Worm (Caenorhabditis elegans) whole organism, L1 larva: ENCODE results near the gene F52C12.2.

Experiments
- ama-1 ChIP-seq: fragments of 150-350 bp; optimal IDR thresholded peaks from 2 replicates; lab custom pipeline; 2014
- ceh-82 ChIP-seq, 3 experiments: fragments of 150-350 bp in 1 of 3; sonication (generic microtip) in 2 of 3; optimal IDR thresholded peaks; 2 replicates each; lab custom pipeline; 2014 to 2017; ENCODE audit warnings: missing biosample characterization in 3 of 3, missing genetic modification characterization in 3 of 3
- ceh-88 ChIP-seq: fragments of 200-800 bp; sonication (Bioruptor generic); IDR thresholded peaks from 2 replicates; pipeline ENCODE4 v1.3.6; 2022; ENCODE audit warnings: missing genetic modification characterization, missing compliant biosample characterization
- nhr-11 ChIP-seq: fragments of 150-350 bp; optimal IDR thresholded peaks from 2 replicates; lab custom pipeline; 2014; ENCODE audit warnings: missing biosample characterization, missing genetic modification characterization
- nhr-12 ChIP-seq: sonication (generic microtip); optimal IDR thresholded peaks from 2 replicates; lab custom pipeline; 2017; ENCODE audit warnings: missing biosample characterization, missing genetic modification characterization
- nhr-237 ChIP-seq: fragments of 150-350 bp; optimal IDR thresholded peaks from 2 replicates; lab custom pipeline; 2014; ENCODE audit warnings: missing biosample characterization, missing genetic modification characterization
- unc-62 ChIP-seq: fragments of 150-350 bp; optimal IDR thresholded peaks from 2 replicates; lab custom pipeline; 2014; ENCODE audit warnings: missing biosample characterization, missing genetic modification reagents, missing genetic modification characterization

DNA sequence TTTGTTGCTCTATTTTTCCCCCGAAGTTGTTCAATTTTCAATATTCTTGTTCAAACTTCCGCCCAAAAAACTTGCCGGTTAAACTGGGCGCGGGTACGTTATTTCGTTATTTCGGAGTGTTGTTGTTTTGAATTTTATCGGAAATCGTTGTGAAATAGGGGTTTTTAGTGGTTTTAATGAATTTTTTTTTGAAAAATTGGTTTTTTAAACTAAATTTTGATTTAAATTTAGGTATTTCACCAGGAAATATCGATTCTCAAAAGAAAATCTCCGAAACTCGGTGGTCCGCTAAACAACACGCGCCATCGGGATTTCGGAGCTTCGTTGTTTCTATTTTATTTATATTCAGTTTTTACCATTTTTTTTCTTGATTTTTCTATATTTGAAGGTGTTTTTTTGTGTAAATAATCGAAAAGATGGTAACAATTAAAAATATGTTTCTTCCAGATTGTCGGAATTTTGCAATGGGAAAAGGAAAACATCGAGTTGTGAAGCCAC is at the start of gene F52C12.2:
- TF ChIP-seq nhr-11 (tag; lab: Kevin White, UChicago) (no peak), unc-62 (GFP tag; lab: Kevin White, UChicago) (no peak), nhr-237 (tag; lab: Kevin White, UChicago) (no peak), ceh-88 (GFP tag; lab: Robert Waterston, UW) (peak; percentile 47; the same call in 1 of the 2 replicates), ceh-82 (tag; optimal IDR thresholded peaks at IDR 0.05; lab: Kevin White, UChicago) (peak; percentile 47 to 52 (median 48)), nhr-12 (tag; lab: Kevin White, UChicago) (no peak), ama-1 (lab: Kevin White, UChicago) (no peak)
